Worm (Caenorhabditis elegans) whole organism, L2 larva: ENCODE data around the gene F56A8.4.
A peak's percentile ranks its signal among the peaks of the same experiment; 100 is the strongest.

Source experiments
- R02D3.7 ChIP-seq: fragments of 150-350 bp; optimal IDR thresholded peaks from 2 replicates; lab custom pipeline; 2014; ENCODE audit warnings: missing biosample characterization, missing genetic modification characterization
- aly-2 ChIP-seq: fragments of 150-350 bp; optimal IDR thresholded peaks from 2 replicates; lab custom pipeline; 2014; ENCODE audit warnings: missing biosample characterization, missing genetic modification characterization
- ama-1 ChIP-seq: fragments of 150-350 bp; optimal IDR thresholded peaks from 2 replicates; lab custom pipeline; 2018; ENCODE audit warnings: inconsistent platforms
- egl-27 ChIP-seq: sonication (generic microtip); optimal IDR thresholded peaks from 3 replicates; lab custom pipeline; 2017; ENCODE audit warnings: missing biosample characterization, missing genetic modification reagents, missing genetic modification characterization
- lsy-2 ChIP-seq, 2 experiments: fragments of 150-350 bp in 1 of 2; sonication (generic microtip) in 1 of 2; optimal IDR thresholded peaks; 2 replicates each; lab custom pipeline; 2014 to 2017; ENCODE audit warnings: missing biosample characterization in 2 of 2, missing genetic modification characterization in 2 of 2
- mdl-1 ChIP-seq, 2 experiments: fragments of 150-350 bp in 1 of 2; sonication (generic microtip) in 1 of 2; optimal IDR thresholded peaks; 2 replicates each; lab custom pipeline; 2017; ENCODE audit warnings: missing biosample characterization in 2 of 2, missing genetic modification characterization in 2 of 2
- nhr-11 ChIP-seq: fragments of 150-350 bp; optimal IDR thresholded peaks from 2 replicates; lab custom pipeline; 2014; ENCODE audit warnings: missing biosample characterization, missing genetic modification characterization
- nhr-12 ChIP-seq: fragments of 150-350 bp; optimal IDR thresholded peaks from 2 replicates; lab custom pipeline; 2014; ENCODE audit warnings: missing biosample characterization, missing genetic modification characterization
- nhr-237 ChIP-seq: fragments of 150-350 bp; optimal IDR thresholded peaks from 2 replicates; lab custom pipeline; 2014; ENCODE audit warnings: missing biosample characterization, missing genetic modification characterization
- unc-39 ChIP-seq: fragments of 150-350 bp; optimal IDR thresholded peaks from 2 replicates; lab custom pipeline; 2014; ENCODE audit warnings: missing biosample characterization, missing genetic modification characterization

ce11 chrIII:13256438-13256928 is 6.6 kb upstream of the F56A8.4 start, which contains the start of gene F56A8.3:
- TF ChIP-seq aly-2 (tag; lab: Kevin White, UChicago) = no peak
- TF ChIP-seq unc-39 (tag; lab: Kevin White, UChicago) = no peak
- no peak for TF ChIP-seq nhr-11 (tag; lab: Kevin White, UChicago)
- TF ChIP-seq nhr-12 (tag; lab: Kevin White, UChicago) = no peak
- no peak for TF ChIP-seq mdl-1 (tag; optimal IDR thresholded peaks at IDR 0.05; lab: Kevin White, UChicago)
- TF ChIP-seq ama-1 (lab: Kevin White, UChicago) = peak; percentile 71
- peak; percentile 55 for TF ChIP-seq egl-27 (tag; lab: Kevin White, UChicago)
- TF ChIP-seq R02D3.7 = peak; percentile 95
- peak; percentile 69 to 85 for TF ChIP-seq lsy-2 (tag; optimal IDR thresholded peaks at IDR 0.05; lab: Kevin White, UChicago)
- no peak for TF ChIP-seq nhr-237 (tag; lab: Kevin White, UChicago)
